Worm (Caenorhabditis elegans): ENCODE measurements around the gene R10F2.6.

R10F2.6 gene

ce11 chrIII:2918655-2919054 is 25.2 kb downstream of the R10F2.6 start:
- TF ChIP-seq lim-6 (tag; optimal IDR thresholded peaks at IDR 0.05) (no peak), ceh-48 (tag; optimal IDR thresholded peaks at IDR 0.05) (no peak), unc-3 (GFP tag; conservative IDR thresholded peaks at IDR 0.05) (0 out of 2 replicates have a peak, but pooled peaks have one; percentile 5), unc-3 (tag; optimal IDR thresholded peaks at IDR 0.05) (no peak)

ce11 chrIII:2914029-2914428 is 29.9 kb downstream of the R10F2.6 start:
- TF ChIP-seq hlh-30 (tag; optimal IDR thresholded peaks at IDR 0.05; ENCODE audit: insufficient read depth): no peak
- peak; percentile 99 for TF ChIP-seq unc-42 (tag; optimal IDR thresholded peaks at IDR 0.05)
- TF ChIP-seq ttx-3 (tag; optimal IDR thresholded peaks at IDR 0.05): no peak
- peak; percentile 46 for TF ChIP-seq fkh-10 (GFP tag; optimal IDR thresholded peaks at IDR 0.05)
- no peak for TF ChIP-seq ztf-16 (tag; optimal IDR thresholded peaks at IDR 0.05)
- TF ChIP-seq unc-3 (GFP tag; conservative IDR thresholded peaks at IDR 0.05): no peak
- TF ChIP-seq unc-3 (tag; optimal IDR thresholded peaks at IDR 0.05): no peak
- TF ChIP-seq pat-9 (tag; optimal IDR thresholded peaks at IDR 0.05): no peak
- TF ChIP-seq tbx-7 (tag; optimal IDR thresholded peaks at IDR 0.05): no peak
- peak; percentile 13 for TF ChIP-seq ceh-31 (tag; optimal IDR thresholded peaks at IDR 0.05)
- no peak for TF ChIP-seq ref-2 (tag; optimal IDR thresholded peaks at IDR 0.05)
- TF ChIP-seq ceh-18 (tag; optimal IDR thresholded peaks at IDR 0.05): no peak
- no peak for TF ChIP-seq ceh-2 (tag; optimal IDR thresholded peaks at IDR 0.05)
- no peak for TF ChIP-seq gmeb-2 (tag; optimal IDR thresholded peaks at IDR 0.05)

- TF ChIP-seq unc-55 (GFP tag; optimal IDR thresholded peaks at IDR 0.05): no peak
- TF ChIP-seq C08G9.2 (tag; optimal IDR thresholded peaks at IDR 0.05): no peak
- TF ChIP-seq K02D7.2 (tag; optimal IDR thresholded peaks at IDR 0.05): no peak
- no peak for TF ChIP-seq unc-3 (GFP tag; conservative IDR thresholded peaks at IDR 0.05)
- TF ChIP-seq unc-3 (tag; optimal IDR thresholded peaks at IDR 0.05): no peak
- TF ChIP-seq ceh-45 (GFP tag; IDR thresholded peaks at IDR 0.05): no peak
- TF ChIP-seq ceh-22 (tag; optimal IDR thresholded peaks at IDR 0.05): no peak
- TF ChIP-seq ets-4 (tag; optimal IDR thresholded peaks at IDR 0.05): no peak
- no peak for TF ChIP-seq pqm-1 (tag; optimal IDR thresholded peaks at IDR 0.05)
- no peak for TF ChIP-seq tbx-7 (tag; optimal IDR thresholded peaks at IDR 0.05)
Observed at ce11 chrIII:2912916-2913315, 31.0 kb downstream of the R10F2.6 start.

- TF ChIP-seq ztf-16 (tag; optimal IDR thresholded peaks at IDR 0.05): no peak
- TF ChIP-seq ceh-45 (GFP tag; IDR thresholded peaks at IDR 0.05): no peak
- no peak for TF ChIP-seq gmeb-2 (tag; optimal IDR thresholded peaks at IDR 0.05)
- no peak for TF ChIP-seq unc-86 (tag; optimal IDR thresholded peaks at IDR 0.05)
- TF ChIP-seq ref-2 (tag; optimal IDR thresholded peaks at IDR 0.05): no peak
Observed at ce11 chrIII:2910606-2911005, 33.3 kb downstream of the R10F2.6 start, which contains the start of gene cdh-1. Gene cdh-1 (plus strand): TSS chrIII:2910906.

ce11 chrIII:2908859-2909258 is 35.0 kb downstream of the R10F2.6 start:
- TF ChIP-seq dve-1 (tag; optimal IDR thresholded peaks at IDR 0.05) (no peak), sox-4 (tag; optimal IDR thresholded peaks at IDR 0.05) (no peak), unc-55 (GFP tag; optimal IDR thresholded peaks at IDR 0.05) (peak; percentile 53)

ce11 chrIII:2907819-2908218 is 36.1 kb downstream of the R10F2.6 start:
- no peak for TF ChIP-seq hlh-30 (tag; optimal IDR thresholded peaks at IDR 0.05; ENCODE audit: insufficient read depth)
- TF ChIP-seq ceh-48 (tag; optimal IDR thresholded peaks at IDR 0.05): no peak
- peak; percentile 60 for TF ChIP-seq unc-42 (tag; optimal IDR thresholded peaks at IDR 0.05)
- no peak for TF ChIP-seq zip-5 (tag; optimal IDR thresholded peaks at IDR 0.05)

ce11 chrIII:2904164-2904563 is 39.7 kb downstream of the R10F2.6 start:
- no peak for TF ChIP-seq dve-1 (tag; optimal IDR thresholded peaks at IDR 0.05)
- no peak for TF ChIP-seq pat-9 (tag; optimal IDR thresholded peaks at IDR 0.05)
- TF ChIP-seq pqm-1 (tag; optimal IDR thresholded peaks at IDR 0.05): no peak
- no peak for TF ChIP-seq ceh-30 (tag; optimal IDR thresholded peaks at IDR 0.05)
- no peak for TF ChIP-seq ceh-6 (GFP tag; optimal IDR thresholded peaks at IDR 0.05)
- TF ChIP-seq ama-1 (optimal IDR thresholded peaks at IDR 0.05): no peak
- no peak for TF ChIP-seq gmeb-2 (tag; optimal IDR thresholded peaks at IDR 0.05)

Data from whole organism, late embryonic.